Worm (Caenorhabditis elegans) whole organism, mixed stage, embryonic: ENCODE results near the gene str-228.

Experiments
- M03D4.4 ChIP-seq: sonication (generic microtip); optimal IDR thresholded peaks from 2 replicates; lab custom pipeline; 2017; ENCODE audit warnings: mild to moderate bottlenecking, missing genetic modification characterization, missing compliant biosample characterization
- bed-3 ChIP-seq: fragments of 200-800 bp; sonication (Bioruptor generic); optimal IDR thresholded peaks from 3 replicates; lab custom pipeline; 2018; ENCODE audit warnings: mild to moderate bottlenecking, missing genetic modification characterization, moderate library complexity, missing compliant biosample characterization
- ceh-39 ChIP-seq: fragments of 150-350 bp; optimal IDR thresholded peaks from 2 replicates; lab custom pipeline; 2014; ENCODE audit warnings: missing biosample characterization, missing genetic modification characterization
- ceh-43 ChIP-seq: fragments of 200-800 bp; sonication (Bioruptor generic); optimal IDR thresholded peaks from 2 replicates; lab custom pipeline; 2018; ENCODE audit warnings: mild to moderate bottlenecking, missing genetic modification characterization, moderate library complexity, missing compliant biosample characterization
- ceh-83 ChIP-seq: fragments of 200-800 bp; sonication (Bioruptor generic); optimal IDR thresholded peaks from 2 replicates; lab custom pipeline; 2018; ENCODE audit warnings: mild to moderate bottlenecking, missing genetic modification characterization, missing compliant biosample characterization
- ces-1 ChIP-seq: fragments of 150-350 bp; optimal IDR thresholded peaks from 2 replicates; lab custom pipeline; 2014; ENCODE audit warnings: missing biosample characterization, missing genetic modification reagents, missing genetic modification characterization
- cnd-1 ChIP-seq: fragments of 200-800 bp; sonication (Bioruptor generic); optimal IDR thresholded peaks from 2 replicates; lab custom pipeline; 2018; ENCODE audit warnings: mild to moderate bottlenecking, missing genetic modification characterization, missing compliant biosample characterization
- elt-1 ChIP-seq: sonication (generic microtip); optimal IDR thresholded peaks from 2 replicates; lab custom pipeline; 2017; ENCODE audit warnings: missing genetic modification characterization, mild to moderate bottlenecking, missing compliant biosample characterization, antibody characterized with exemption, moderate library complexity, borderline replicate concordance; ENCODE audit not compliant: insufficient read depth
- flh-1 ChIP-seq: fragments of 200-800 bp; sonication (Bioruptor generic); optimal IDR thresholded peaks from 2 replicates; lab custom pipeline; 2018; ENCODE audit warnings: mild to moderate bottlenecking, missing genetic modification characterization, moderate library complexity, missing compliant biosample characterization
- ham-2 ChIP-seq: fragments of 200-800 bp; sonication (Bioruptor generic); optimal IDR thresholded peaks from 2 replicates; lab custom pipeline; 2018; ENCODE audit warnings: mild to moderate bottlenecking, missing genetic modification characterization, missing compliant biosample characterization
- hlh-1 ChIP-seq: fragments of 150-350 bp; optimal IDR thresholded peaks from 2 replicates; lab custom pipeline; 2014; ENCODE audit warnings: missing biosample characterization, missing genetic modification reagents, missing genetic modification characterization
- lin-32 ChIP-seq: fragments of 200-800 bp; sonication (Bioruptor generic); optimal IDR thresholded peaks from 2 replicates; lab custom pipeline; 2018; ENCODE audit warnings: mild to moderate bottlenecking, missing genetic modification characterization, missing compliant biosample characterization
- lsy-2 ChIP-seq: fragments of 150-350 bp; optimal IDR thresholded peaks from 2 replicates; lab custom pipeline; 2014; ENCODE audit warnings: missing biosample characterization, missing genetic modification characterization
- mab-5 ChIP-seq: fragments of 150-350 bp; optimal IDR thresholded peaks from 2 replicates; lab custom pipeline; 2014; ENCODE audit warnings: missing biosample characterization, missing genetic modification characterization
- mep-1 ChIP-seq: fragments of 150-350 bp; optimal IDR thresholded peaks from 2 replicates; lab custom pipeline; 2017; ENCODE audit warnings: missing biosample characterization, missing genetic modification reagents, missing genetic modification characterization, inconsistent platforms
- mls-2 ChIP-seq: sonication (generic microtip); optimal IDR thresholded peaks from 2 replicates; lab custom pipeline; 2016; ENCODE audit warnings: mild to moderate bottlenecking, missing genetic modification characterization, moderate library complexity, missing compliant biosample characterization
- nhr-12 ChIP-seq: fragments of 150-350 bp; optimal IDR thresholded peaks from 2 replicates; lab custom pipeline; 2014; ENCODE audit warnings: missing biosample characterization, missing genetic modification characterization
- nhr-2 ChIP-seq: fragments of 150-350 bp; optimal IDR thresholded peaks from 2 replicates; lab custom pipeline; 2014; ENCODE audit warnings: missing biosample characterization, missing genetic modification characterization
- nhr-237 ChIP-seq: fragments of 150-350 bp; optimal IDR thresholded peaks from 2 replicates; lab custom pipeline; 2014; ENCODE audit warnings: missing biosample characterization, missing genetic modification characterization
- nhr-28 ChIP-seq: fragments of 150-350 bp; optimal IDR thresholded peaks from 2 replicates; lab custom pipeline; 2014; ENCODE audit warnings: missing biosample characterization, missing genetic modification characterization
- nhr-76 ChIP-seq: sonication (generic microtip); optimal IDR thresholded peaks from 2 replicates; lab custom pipeline; 2017; ENCODE audit warnings: missing biosample characterization, missing genetic modification characterization
- pha-4 ChIP-seq: fragments of 150-350 bp; optimal IDR thresholded peaks from 2 replicates; lab custom pipeline; 2018; ENCODE audit warnings: missing biosample characterization, missing genetic modification reagents, missing genetic modification characterization
- sem-2 ChIP-seq: fragments of 200-800 bp; sonication (Bioruptor generic); optimal IDR thresholded peaks from 2 replicates; lab custom pipeline; 2018; ENCODE audit warnings: mild to moderate bottlenecking, missing genetic modification characterization, missing compliant biosample characterization
- snpc-4 ChIP-seq: fragments of 150-350 bp; optimal IDR thresholded peaks from 2 replicates; lab custom pipeline; 2014; ENCODE audit warnings: missing biosample characterization, missing genetic modification characterization
- unc-120 ChIP-seq: sonication (generic microtip); optimal IDR thresholded peaks from 2 replicates; lab custom pipeline; 2017; ENCODE audit warnings: missing genetic modification characterization, missing compliant biosample characterization; ENCODE audit not compliant: poor library complexity, severe bottlenecking
- unc-39 ChIP-seq: fragments of 150-350 bp; optimal IDR thresholded peaks from 2 replicates; lab custom pipeline; 2014; ENCODE audit warnings: missing biosample characterization, missing genetic modification characterization
- unc-62 ChIP-seq: fragments of 150-350 bp; optimal IDR thresholded peaks from 2 replicates; lab custom pipeline; 2014; ENCODE audit warnings: missing biosample characterization, missing genetic modification reagents, missing genetic modification characterization
- zip-8 ChIP-seq: fragments of 150-350 bp; optimal IDR thresholded peaks from 2 replicates; lab custom pipeline; 2014; ENCODE audit warnings: missing biosample characterization, missing genetic modification characterization
- ztf-11 ChIP-seq: fragments of 150-350 bp; optimal IDR thresholded peaks from 2 replicates; lab custom pipeline; 2014; ENCODE audit warnings: missing biosample characterization, missing genetic modification characterization

str-228 gene

ce11 chrV:3509878-3510277 lies at the start of gene str-228:
TSS of gene str-228 (plus strand) at chrV:3510178.
- TF ChIP-seq pha-4 (tag; lab: Kevin White, UChicago), result no peak
- no peak for TF ChIP-seq elt-1 (tag; lab: Kevin White, UChicago)
- no peak for TF ChIP-seq nhr-12 (tag; lab: Kevin White, UChicago)
- no peak for TF ChIP-seq mab-5 (tag; lab: Kevin White, UChicago)
- no peak for TF ChIP-seq nhr-76
- no peak for TF ChIP-seq ceh-83
- no peak for TF ChIP-seq sem-2 (GFP tag; lab: Kevin White, UChicago)

ce11 chrV:3463514-3463913 lies 46.5 kb upstream of the str-228 start, which contains the start of gene slc-28.1:
TSS of gene slc-28.1 (plus strand) at chrV:3463814.
- TF ChIP-seq bed-3 (GFP tag; lab: Kevin White, UChicago) (no peak), nhr-237 (no peak), M03D4.4 (no peak), lsy-2 (no peak), unc-62 (GFP tag; lab: Kevin White, UChicago) (no peak), zip-8 (tag; lab: Kevin White, UChicago) (no peak), unc-120 (no peak), mep-1 (tag; lab: Kevin White, UChicago) (no peak), ztf-11 (tag; lab: Kevin White, UChicago) (no peak), flh-1 (GFP tag; lab: Kevin White, UChicago) (no peak), snpc-4 (tag; lab: Kevin White, UChicago) (no peak), elt-1 (tag; lab: Kevin White, UChicago) (no peak), unc-39 (tag; lab: Kevin White, UChicago) (no peak), ham-2 (GFP tag; lab: Kevin White, UChicago) (no peak), mab-5 (tag; lab: Kevin White, UChicago) (no peak), ceh-43 (GFP tag; lab: Kevin White, UChicago) (no peak), pha-4 (tag; lab: Kevin White, UChicago) (no peak), cnd-1 (tag; lab: Kevin White, UChicago) (no peak)

- no peak for TF ChIP-seq ceh-43 (GFP tag; lab: Kevin White, UChicago)
- no peak for TF ChIP-seq bed-3 (GFP tag; lab: Kevin White, UChicago)
- no peak for TF ChIP-seq flh-1 (GFP tag; lab: Kevin White, UChicago)
- TF ChIP-seq M03D4.4, result no peak
Observed at ce11 chrV:3464897-3465296, 45.1 kb upstream of the str-228 start.

ce11 chrV:3468436-3468835 lies 41.5 kb upstream of the str-228 start, which contains the start of gene gst-33:
TSS of gene gst-33 (minus strand) at chrV:3468562.
- TF ChIP-seq mep-1 (tag; lab: Kevin White, UChicago) (no peak), hlh-1 (no peak), unc-39 (tag; lab: Kevin White, UChicago) (no peak), cnd-1 (tag; lab: Kevin White, UChicago) (no peak), flh-1 (GFP tag; lab: Kevin White, UChicago) (no peak), ces-1 (no peak), zip-8 (tag; lab: Kevin White, UChicago) (no peak), ztf-11 (tag; lab: Kevin White, UChicago) (no peak), ham-2 (GFP tag; lab: Kevin White, UChicago) (no peak), ceh-83 (no peak)

- TF ChIP-seq lin-32 (GFP tag; lab: Kevin White, UChicago), result no peak
- no peak for TF ChIP-seq bed-3 (GFP tag; lab: Kevin White, UChicago)
- TF ChIP-seq pha-4 (tag; lab: Kevin White, UChicago), result no peak
- no peak for TF ChIP-seq ceh-83
- no peak for TF ChIP-seq nhr-237
- no peak for TF ChIP-seq sem-2 (GFP tag; lab: Kevin White, UChicago)
- no peak for TF ChIP-seq ceh-39 (tag; lab: Kevin White, UChicago)
- TF ChIP-seq unc-62 (GFP tag; lab: Kevin White, UChicago), result no peak
- TF ChIP-seq hlh-1, result no peak
- TF ChIP-seq, all 35 proteins: peak for 0
Observed at ce11 chrV:3470782-3471181, 39.2 kb upstream of the str-228 start, which contains the start of gene srbc-29. TSS of gene srbc-29 (minus strand) at chrV:3470882.

- TF ChIP-seq nhr-28, result no peak
- no peak for TF ChIP-seq unc-62 (GFP tag; lab: Kevin White, UChicago)
- no peak for TF ChIP-seq nhr-76
- no peak for TF ChIP-seq flh-1 (GFP tag; lab: Kevin White, UChicago)
- TF ChIP-seq mls-2 (tag; lab: Kevin White, UChicago), result no peak
- no peak for TF ChIP-seq nhr-12 (tag; lab: Kevin White, UChicago)
- no peak for TF ChIP-seq zip-8 (tag; lab: Kevin White, UChicago)
- TF ChIP-seq ces-1, result no peak
- no peak for TF ChIP-seq nhr-2 (tag; lab: Kevin White, UChicago)
- no peak for TF ChIP-seq bed-3 (GFP tag; lab: Kevin White, UChicago)
- TF ChIP-seq M03D4.4, result no peak
Observed at ce11 chrV:3475021-3475420, 35.0 kb upstream of the str-228 start, which contains the start of gene oac-2. TSS of gene oac-2 (minus strand) at chrV:3475121.
